Worm (Caenorhabditis elegans) whole organism, early embryonic: ENCODE data around the gene tbc-1.

ENCODE experiments used
- B0310.2 ChIP-seq: sonication (generic microtip); optimal IDR thresholded peaks from 2 replicates; lab custom pipeline; 2016; ENCODE audit warnings: mild to moderate bottlenecking, missing genetic modification characterization, missing compliant biosample characterization
- ama-1 ChIP-seq: fragments of 150-350 bp; optimal IDR thresholded peaks from 2 replicates; lab custom pipeline; 2014
- hmg-4 ChIP-seq: fragments of 200-800 bp; sonication (Bioruptor generic); optimal IDR thresholded peaks from 2 replicates; lab custom pipeline; 2018; ENCODE audit warnings: mild to moderate bottlenecking, missing genetic modification characterization, missing compliant biosample characterization
- scrt-1 ChIP-seq: fragments of 200-800 bp; sonication (Bioruptor generic); IDR thresholded peaks from 2 replicates; pipeline ENCODE4 v1.3.6; 2022; ENCODE audit warnings: missing genetic modification characterization, missing compliant biosample characterization

ce11 chrX:14946217-14946463 lies 24.4 kb upstream of the tbc-1 start, which contains the start of gene mrp-5:
- TF ChIP-seq ama-1 (lab: Kevin White, UChicago) (no peak), hmg-4 (no peak), B0310.2 (tag; lab: Kevin White, UChicago) (no peak), scrt-1 (GFP tag; lab: Robert Waterston, UW) (no peak)
